Fruit fly (Drosophila melanogaster) whole organism: ENCODE measurements around the gene Lip1.

Source experiments
- EcR ChIP-seq, 2 experiments: fragments of >200 bp; optimal IDR thresholded peaks; 2 replicates each; lab custom pipeline; 2017; ENCODE audit warnings: missing biosample characterization in 2 of 2, missing genetic modification characterization in 2 of 2, missing genetic modification reagents in 2 of 2
- psq ChIP-seq: fragments of >200 bp; optimal IDR thresholded peaks from 2 replicates; lab custom pipeline; 2017

DNA sequence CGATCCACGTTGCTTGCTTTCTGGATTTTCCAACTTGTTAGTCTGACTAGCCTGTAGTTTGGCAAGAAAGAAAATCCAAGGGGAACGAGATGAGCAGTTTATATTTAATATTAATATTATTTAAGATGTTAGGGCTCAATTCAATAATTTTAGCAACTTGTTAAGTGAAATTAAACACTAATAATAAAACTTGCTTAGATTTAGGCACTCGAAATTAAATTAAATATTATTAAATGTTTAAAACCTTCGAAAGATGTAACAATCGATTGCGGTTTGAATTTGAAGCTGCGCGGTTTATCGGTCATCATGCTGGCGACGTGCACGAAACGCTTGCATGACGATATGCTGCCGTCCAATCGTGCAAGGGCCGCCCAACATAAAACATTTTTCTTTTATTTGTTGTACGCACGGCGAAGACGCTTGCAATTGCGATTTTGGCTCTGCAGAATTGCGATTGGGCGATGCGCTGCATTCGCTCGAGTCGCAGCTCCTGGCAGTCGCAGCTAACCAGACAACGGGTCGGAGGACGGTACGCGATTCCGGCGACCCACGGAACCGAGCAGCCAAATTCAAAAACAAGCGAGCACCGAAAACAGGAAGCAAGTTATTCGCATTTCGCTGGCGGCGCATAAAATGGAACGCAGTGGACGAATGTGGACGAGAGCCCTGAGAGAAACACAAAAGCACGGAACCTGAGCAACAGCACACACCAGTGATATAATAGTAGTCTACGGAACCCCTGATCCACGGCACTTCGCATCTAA is 35.8 kb upstream of the Lip1 start, which contains the start of the genes Vha16-5 and CG12299:
- no peak for TF ChIP-seq EcR (GFP tag; optimal IDR thresholded peaks at IDR 0.05; lab: Kevin White, UChicago)
- no peak for TF ChIP-seq psq (lab: Kevin White, UChicago)
